ENCODE assay signal across 3 fruit fly cellular contexts in the genomic region with DNA sequence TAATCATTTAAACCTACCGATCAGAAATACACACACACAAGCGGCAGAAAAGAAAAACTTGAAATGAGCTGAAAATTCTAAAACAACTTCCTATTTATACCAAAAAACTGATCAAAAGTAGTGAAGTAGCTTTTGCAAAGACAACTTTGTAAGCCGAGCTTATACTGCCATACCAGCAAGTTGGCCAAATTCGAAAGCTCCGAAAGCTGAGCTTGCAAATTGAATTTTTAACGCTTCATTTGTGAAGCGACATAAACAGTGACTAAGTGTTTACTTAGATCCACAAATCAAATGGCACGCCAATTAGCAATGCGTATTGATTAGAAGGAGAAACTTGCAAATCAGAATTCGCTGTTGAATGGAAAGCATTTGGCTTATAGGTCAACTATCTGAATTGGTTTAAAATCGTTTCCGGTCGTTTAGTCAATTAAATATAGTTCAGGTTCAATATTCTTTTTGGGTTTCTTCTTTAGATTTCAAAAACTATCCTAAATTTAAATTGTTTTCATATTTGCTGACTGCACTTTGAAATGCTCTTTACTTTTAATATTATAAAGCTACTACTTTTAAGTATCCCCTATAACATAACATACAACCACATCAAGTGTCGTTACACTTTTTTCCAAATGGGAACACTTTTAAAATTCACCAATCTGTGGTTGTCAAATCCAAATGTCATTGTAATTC.
A peak's percentile ranks its signal among the peaks of the same experiment; 100 is the strongest.
TF ChIP-seq lines count a peak whose summit lies in the region.

A gene (plus strand): TSS at position 637 of the 687 bp plus-strand sequence.

- no peak for TF ChIP-seq CTCF in whole organism, embryonic (GFP tag; optimal IDR thresholded peaks at IDR 0.05; lab: Kevin White, UChicago)

TF ChIP-seq in whole organism, adult, 20 proteins besides CTCF, POLR2A, EP300 and RAD21:
- TF ChIP-seq kay (GFP tag; lab: Kevin White, UChicago; ENCODE audit: borderline replicate concordance) (peak; percentile 21), pad (GFP tag; optimal IDR thresholded peaks at IDR 0.05; lab: Kevin White, UChicago) (no peak)
TF ChIP-seq in whole organism, adult: peak in this region for 1.

TF ChIP-seq in whole organism, embryonic, 481 proteins besides CTCF, POLR2A, EP300 and RAD21:
- TF ChIP-seq Myb (GFP tag; optimal IDR thresholded peaks at IDR 0.05; lab: Kevin White, UChicago) (peak; percentile 53), CG3995 (GFP tag; optimal IDR thresholded peaks at IDR 0.05; lab: Kevin White, UChicago) (peak; percentile 89), CG15073 (GFP tag; optimal IDR thresholded peaks at IDR 0.05; lab: Kevin White, UChicago) (no peak), CG13287 (GFP tag; IDR thresholded peaks at IDR 0.05; lab: Robert Waterston, UW; ENCODE audit: partially characterized antibody) (0 out of 2 replicates have a peak, but pooled peaks have one; percentile 12)
TF ChIP-seq in whole organism, embryonic: peak in this region for 3.

TF ChIP-seq in whole organism, prepupa, 60 proteins besides CTCF, POLR2A, EP300 and RAD21:
- no peak for TF ChIP-seq CG4318 (GFP tag; optimal IDR thresholded peaks at IDR 0.05; lab: Kevin White, UChicago)
- TF ChIP-seq dsx (GFP tag; optimal IDR thresholded peaks at IDR 0.05; lab: Kevin White, UChicago; ENCODE audit: poor library complexity, severe bottlenecking) = peak; percentile 98
